Worm (Caenorhabditis elegans): ENCODE results near the gene C33H5.16.
A peak's percentile ranks its signal among the peaks of the same experiment; 100 is the strongest.

C33H5.16 gene

ce11 chrIV:7834625-7835228, 31.6 kb upstream of the C33H5.16 start, which contains the start of gene erp-44.2:
erp-44.2 (minus strand) TSS chrIV:7834675.
- TF ChIP-seq blmp-1 (tag; optimal IDR thresholded peaks at IDR 0.05) (no peak), ham-2 (GFP tag; optimal IDR thresholded peaks at IDR 0.05) (no peak), sptf-1 (tag; optimal IDR thresholded peaks at IDR 0.05) (no peak), cnd-1 (tag; optimal IDR thresholded peaks at IDR 0.05) (no peak), nhr-12 (tag; optimal IDR thresholded peaks at IDR 0.05) (no peak), elt-1 (tag; optimal IDR thresholded peaks at IDR 0.05; ENCODE audit: borderline replicate concordance, insufficient read depth) (no peak), ceh-39 (tag; optimal IDR thresholded peaks at IDR 0.05) (no peak), ceh-83 (GFP tag; optimal IDR thresholded peaks at IDR 0.05) (no peak), nhr-28 (tag; optimal IDR thresholded peaks at IDR 0.05) (no peak), pha-4 (tag; optimal IDR thresholded peaks at IDR 0.05) (no peak), lin-13 (tag; optimal IDR thresholded peaks at IDR 0.05) (no peak), flh-1 (GFP tag; optimal IDR thresholded peaks at IDR 0.05) (no peak), mls-2 (tag; optimal IDR thresholded peaks at IDR 0.05) (no peak), nhr-237 (tag; optimal IDR thresholded peaks at IDR 0.05) (no peak)

ce11 chrIV:7830151-7830550, 27.0 kb upstream of the C33H5.16 start, which contains the start of gene mvb-12:
mvb-12 (plus strand) TSS chrIV:7830525.
- TF ChIP-seq sem-2 (GFP tag; optimal IDR thresholded peaks at IDR 0.05) (no peak), ces-1 (GFP tag; optimal IDR thresholded peaks at IDR 0.05) (peak; percentile 8)

ce11 chrIV:7829275-7829938, 26.3 kb upstream of the C33H5.16 start, which contains the start of gene C06A6.4:
C06A6.4 (minus strand) TSS chrIV:7829298.
- TF ChIP-seq ceh-43 (GFP tag; optimal IDR thresholded peaks at IDR 0.05) (no peak), ham-2 (GFP tag; optimal IDR thresholded peaks at IDR 0.05) (no peak), mep-1 (tag; optimal IDR thresholded peaks at IDR 0.05) (no peak), mls-2 (tag; optimal IDR thresholded peaks at IDR 0.05) (no peak), ceh-83 (GFP tag; optimal IDR thresholded peaks at IDR 0.05) (no peak), ceh-39 (tag; optimal IDR thresholded peaks at IDR 0.05) (no peak), nhr-12 (tag; optimal IDR thresholded peaks at IDR 0.05) (no peak), unc-120 (tag; optimal IDR thresholded peaks at IDR 0.05; ENCODE audit: poor library complexity, severe bottlenecking) (no peak), flh-1 (GFP tag; optimal IDR thresholded peaks at IDR 0.05) (no peak), M03D4.4 (tag; optimal IDR thresholded peaks at IDR 0.05) (no peak), ces-1 (GFP tag; optimal IDR thresholded peaks at IDR 0.05) (no peak), sptf-1 (tag; optimal IDR thresholded peaks at IDR 0.05) (no peak), nhr-76 (tag; optimal IDR thresholded peaks at IDR 0.05) (no peak), nhr-2 (tag; optimal IDR thresholded peaks at IDR 0.05) (no peak), ztf-11 (tag; optimal IDR thresholded peaks at IDR 0.05) (no peak), lin-13 (tag; optimal IDR thresholded peaks at IDR 0.05) (no peak), cnd-1 (tag; optimal IDR thresholded peaks at IDR 0.05) (no peak), unc-62 (GFP tag; optimal IDR thresholded peaks at IDR 0.05) (no peak), unc-39 (tag; optimal IDR thresholded peaks at IDR 0.05) (no peak), nhr-28 (tag; optimal IDR thresholded peaks at IDR 0.05) (no peak)

- TF ChIP-seq tbx-8 (GFP tag; optimal IDR thresholded peaks at IDR 0.05) (no peak), nhr-2 (tag; optimal IDR thresholded peaks at IDR 0.05) (no peak)
Observed at ce11 chrIV:7824649-7825048, 21.5 kb upstream of the C33H5.16 start.

ce11 chrIV:7822524-7822923, 19.4 kb upstream of the C33H5.16 start, which contains the start of gene T14A8.2:
T14A8.2 (minus strand) TSS chrIV:7822624.
- TF ChIP-seq bed-3 (GFP tag; optimal IDR thresholded peaks at IDR 0.05) (no peak), mep-1 (tag; optimal IDR thresholded peaks at IDR 0.05) (no peak), lin-32 (GFP tag; optimal IDR thresholded peaks at IDR 0.05) (no peak), ham-2 (GFP tag; optimal IDR thresholded peaks at IDR 0.05) (no peak), elt-3 (tag; optimal IDR thresholded peaks at IDR 0.05) (no peak), lin-13 (tag; optimal IDR thresholded peaks at IDR 0.05) (no peak), nhr-237 (tag; optimal IDR thresholded peaks at IDR 0.05) (no peak), snpc-4 (tag; optimal IDR thresholded peaks at IDR 0.05) (no peak)
